Fruit fly (Drosophila melanogaster): ENCODE results near the gene Lip1.

The Lip1 gene

dm6 chr2L:10697992-10698391 lies 3.4 kb downstream of the Lip1 start, which contains the start of gene CG7300:
TSS of gene CG7300 (minus strand) at chr2L:10698043.
- TF ChIP-seq br (optimal IDR thresholded peaks at IDR 0.05) (no peak), Dp (GFP tag; optimal IDR thresholded peaks at IDR 0.05) (no peak), Aef1 (GFP tag; IDR thresholded peaks at IDR 0.05) (peak; percentile 57; the same call in 2 of the 3 replicates), Side (GFP tag; optimal IDR thresholded peaks at IDR 0.05) (no peak), ac (GFP tag; optimal IDR thresholded peaks at IDR 0.05) (no peak), Antp (GFP tag; optimal IDR thresholded peaks at IDR 0.05) (no peak), CG18011 (GFP tag; optimal IDR thresholded peaks at IDR 0.05) (no peak), CG10147 (GFP tag; optimal IDR thresholded peaks at IDR 0.05) (peak; percentile 76), CG16779 (GFP tag; IDR thresholded peaks at IDR 0.05) (no peak), CG9797 (GFP tag; optimal IDR thresholded peaks at IDR 0.05) (no peak), CG6765 (GFP tag; optimal IDR thresholded peaks at IDR 0.05) (no peak), CG9215 (GFP tag; IDR thresholded peaks at IDR 0.05) (peak; percentile 61), MTF-1 (GFP tag; optimal IDR thresholded peaks at IDR 0.05; ENCODE audit: borderline replicate concordance) (no peak), hb (GFP tag; IDR thresholded peaks at IDR 0.05; ENCODE audit: partially characterized antibody) (no peak), CG10654 (GFP tag; optimal IDR thresholded peaks at IDR 0.05) (no peak), lov (optimal IDR thresholded peaks at IDR 0.05) (no peak), lov (GFP tag; IDR thresholded peaks at IDR 0.05) (no peak), chinmo (GFP tag; IDR thresholded peaks at IDR 0.05; ENCODE audit: partially characterized antibody) (no peak), pfk (GFP tag; optimal IDR thresholded peaks at IDR 0.05) (no peak), tin (GFP tag; optimal IDR thresholded peaks at IDR 0.05) (peak; percentile 50), bsh (GFP tag; optimal IDR thresholded peaks at IDR 0.05) (peak in 1 of 2 experiments; percentile 73), Rfx (GFP tag; IDR thresholded peaks at IDR 0.05) (peak; percentile 89), mam (GFP tag; optimal IDR thresholded peaks at IDR 0.05) (peak; percentile 40), Hmx (GFP tag; optimal IDR thresholded peaks at IDR 0.05) (no peak), Ssrp (tag; optimal IDR thresholded peaks at IDR 0.05) (peak; percentile 39), peb (GFP tag; IDR thresholded peaks at IDR 0.05) (peak; percentile 31; the same call in 1 of the 2 replicates), CG3281 (GFP tag; optimal IDR thresholded peaks at IDR 0.05) (peak; percentile 64), nom (GFP tag; optimal IDR thresholded peaks at IDR 0.05) (no peak), Hr3 (GFP tag; optimal IDR thresholded peaks at IDR 0.05) (peak; percentile 15), gsb-n (tag; optimal IDR thresholded peaks at IDR 0.05) (peak; percentile 32), so (GFP tag; IDR thresholded peaks at IDR 0.05) (no peak), CG12236 (GFP tag; optimal IDR thresholded peaks at IDR 0.05) (no peak), Mes4 (GFP tag; optimal IDR thresholded peaks at IDR 0.05) (no peak), CG13287 (GFP tag; IDR thresholded peaks at IDR 0.05; ENCODE audit: partially characterized antibody) (no peak), cwo (GFP tag; optimal IDR thresholded peaks at IDR 0.05) (peak; percentile 48), CG11093 (GFP tag; IDR thresholded peaks at IDR 0.05) (no peak), Sin3A (optimal IDR thresholded peaks at IDR 0.05) (no peak), HLHmδ (GFP tag; optimal IDR thresholded peaks at IDR 0.05) (no peak), CG6654 (GFP tag; optimal IDR thresholded peaks at IDR 0.05) (no peak), Camta (GFP tag; optimal IDR thresholded peaks at IDR 0.05) (peak; percentile 9), amos (GFP tag; IDR thresholded peaks at IDR 0.05; ENCODE audit: partially characterized antibody) (no peak), lab (GFP tag; optimal IDR thresholded peaks at IDR 0.05) (peak; percentile 76), CG10979 (tag; optimal IDR thresholded peaks at IDR 0.05) (peak; percentile 54), dan (GFP tag; IDR thresholded peaks at IDR 0.05) (no peak), B-H1 (GFP tag; IDR thresholded peaks at IDR 0.05) (peak; percentile 26; the same call in 1 of the 3 replicates), CG15601 (tag; optimal IDR thresholded peaks at IDR 0.05) (peak; percentile 8), CG2199 (GFP tag; IDR thresholded peaks at IDR 0.05) (no peak), cato (GFP tag; optimal IDR thresholded peaks at IDR 0.05; ENCODE audit: borderline replicate concordance) (peak; percentile 5), CG14667 (GFP tag; IDR thresholded peaks at IDR 0.05) (peak; percentile 41), run (tag; optimal IDR thresholded peaks at IDR 0.05) (no peak), CG6689 (GFP tag; IDR thresholded peaks at IDR 0.05) (peak; percentile 57)
